Worm (Caenorhabditis elegans): Measurements from ENCODE around the gene csn-5.

- TF ChIP-seq blmp-1 (tag; optimal IDR thresholded peaks at IDR 0.05) = no peak
- TF ChIP-seq ztf-11 (tag; optimal IDR thresholded peaks at IDR 0.05) = no peak
- no peak for TF ChIP-seq ceh-39 (tag; optimal IDR thresholded peaks at IDR 0.05)
- TF ChIP-seq nhr-28 (tag; optimal IDR thresholded peaks at IDR 0.05) = no peak
- no peak for TF ChIP-seq lin-32 (GFP tag; optimal IDR thresholded peaks at IDR 0.05)
- no peak for TF ChIP-seq unc-39 (tag; optimal IDR thresholded peaks at IDR 0.05)
Observed at ce11 chrIV:5660239-5660638, 10.9 kb downstream of the csn-5 start, which contains the start of gene skn-1.
